Worm (Caenorhabditis elegans): Measurements from ENCODE around the gene rps-24.

DNA sequence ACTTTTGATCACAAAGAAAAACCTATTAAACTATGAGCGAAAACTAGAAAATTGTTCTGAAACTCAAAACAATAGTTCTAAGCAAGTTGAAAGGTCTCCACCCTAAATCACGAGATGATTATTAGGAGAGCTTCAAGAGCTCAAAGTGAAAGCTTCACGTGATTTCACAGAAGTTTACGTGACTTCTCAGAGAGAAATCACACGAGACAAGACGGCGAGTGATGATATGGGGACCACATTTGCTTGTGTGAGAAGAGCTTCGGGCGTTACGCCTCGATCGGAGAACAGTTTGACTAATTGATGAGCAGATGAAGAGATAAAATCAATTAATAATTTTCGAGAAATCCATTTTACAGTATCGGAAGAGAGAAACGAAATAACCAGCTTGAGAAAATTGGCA lies 20.7 kb upstream of the rps-24 start:
- TF ChIP-seq ztf-11 (tag; optimal IDR thresholded peaks at IDR 0.05) (no peak), dmd-6 (GFP tag; IDR thresholded peaks at IDR 0.05) (no peak), unc-62 (GFP tag; optimal IDR thresholded peaks at IDR 0.05 in 1 of 2) (no peak), unc-62 (tag; optimal IDR thresholded peaks at IDR 0.05) (no peak), nhr-11 (tag; optimal IDR thresholded peaks at IDR 0.05) (no peak), snpc-4 (tag; optimal IDR thresholded peaks at IDR 0.05) (no peak), skn-1 (tag; optimal IDR thresholded peaks at IDR 0.05) (no peak), ces-1 (GFP tag; optimal IDR thresholded peaks at IDR 0.05) (no peak), nhr-237 (tag; optimal IDR thresholded peaks at IDR 0.05) (no peak), pqm-1 (tag; optimal IDR thresholded peaks at IDR 0.05) (no peak), egl-27 (tag; optimal IDR thresholded peaks at IDR 0.05) (no peak), jun-1 (tag; optimal IDR thresholded peaks at IDR 0.05) (no peak)
